Fruit fly (Drosophila melanogaster) whole organism, larva: ENCODE measurements around the gene tmod.

Source experiments
- noc ChIP-seq: fragments of 200-800 bp; sonication (Bioruptor generic); optimal IDR thresholded peaks from 3 replicates; lab custom pipeline; 2019; ENCODE audit warnings: missing biosample characterization, mild to moderate bottlenecking, missing genetic modification characterization, moderate library complexity

tmod gene

dm6 chr3R:30564479-30564878 lies 32.1 kb downstream of the tmod start:
- peak; percentile 29 for TF ChIP-seq noc (tag; lab: Kevin White, UChicago)

- TF ChIP-seq noc (tag; lab: Kevin White, UChicago), result no peak
These were observed 33.9 kb downstream of the tmod start for dm6 chr3R:30566181-30566902.

dm6 chr3R:30567215-30567614 lies 34.8 kb downstream of the tmod start:
- no peak for TF ChIP-seq noc (tag; lab: Kevin White, UChicago)

- no peak for TF ChIP-seq noc (tag; lab: Kevin White, UChicago)
These were observed 38.2 kb downstream of the tmod start for dm6 chr3R:30570554-30571141.

dm6 chr3R:30579129-30579528 lies 46.7 kb downstream of the tmod start, which contains the start of gene CG9702:
TSS of gene CG9702 (plus strand) at chr3R:30579429.
- TF ChIP-seq noc (tag; lab: Kevin White, UChicago), result no peak

- TF ChIP-seq noc (tag; lab: Kevin White, UChicago), result no peak
These were observed 51.1 kb downstream of the tmod start, which contains the start of gene Rpt6R for dm6 chr3R:30583542-30583941. TSS of gene Rpt6R (minus strand) at chr3R:30583697.

dm6 chr3R:30587196-30587753 lies 54.9 kb downstream of the tmod start, which contains the start of gene CG9717:
TSS of gene CG9717 (minus strand) at chr3R:30587302.
- no peak for TF ChIP-seq noc (tag; lab: Kevin White, UChicago)

dm6 chr3R:30590237-30590636 lies 57.8 kb downstream of the tmod start:
- no peak for TF ChIP-seq noc (tag; lab: Kevin White, UChicago)

- TF ChIP-seq noc (tag; lab: Kevin White, UChicago), result no peak
These were observed 58.4 kb downstream of the tmod start for dm6 chr3R:30590845-30591244.

dm6 chr3R:30592733-30593132 lies 60.3 kb downstream of the tmod start:
- peak; percentile 50 for TF ChIP-seq noc (tag; lab: Kevin White, UChicago)

- no peak for TF ChIP-seq noc (tag; lab: Kevin White, UChicago)
These were observed 64.3 kb downstream of the tmod start, which contains the start of gene CG31019 for dm6 chr3R:30596704-30597103. TSS of gene CG31019 (plus strand) at chr3R:30597004.

dm6 chr3R:30599404-30599980 lies 67.1 kb downstream of the tmod start:
- no peak for TF ChIP-seq noc (tag; lab: Kevin White, UChicago)

dm6 chr3R:30600154-30601009 lies 68.0 kb downstream of the tmod start:
- TF ChIP-seq noc (tag; lab: Kevin White, UChicago), result peak; percentile 80

- no peak for TF ChIP-seq noc (tag; lab: Kevin White, UChicago)
These were observed 69.2 kb downstream of the tmod start, which contains the start of the genes CG2246 and CG31021 for dm6 chr3R:30601440-30602256. TSS of gene CG2246 (minus strand) at chr3R:30601489. TSS of gene CG31021 (plus strand) at chr3R:30602206.
